Worm (Caenorhabditis elegans) whole organism, mixed stage, embryonic: ENCODE measurements around the gene kcnl-1.

ENCODE experiments used
- M03D4.4 ChIP-seq: sonication (generic microtip); optimal IDR thresholded peaks from 2 replicates; lab custom pipeline; 2017; ENCODE audit warnings: mild to moderate bottlenecking, missing genetic modification characterization, missing compliant biosample characterization
- ceh-83 ChIP-seq: fragments of 200-800 bp; sonication (Bioruptor generic); optimal IDR thresholded peaks from 2 replicates; lab custom pipeline; 2018; ENCODE audit warnings: mild to moderate bottlenecking, missing genetic modification characterization, missing compliant biosample characterization
- ces-1 ChIP-seq: fragments of 150-350 bp; optimal IDR thresholded peaks from 2 replicates; lab custom pipeline; 2014; ENCODE audit warnings: missing biosample characterization, missing genetic modification reagents, missing genetic modification characterization
- elt-1 ChIP-seq: sonication (generic microtip); optimal IDR thresholded peaks from 2 replicates; lab custom pipeline; 2017; ENCODE audit warnings: missing genetic modification characterization, mild to moderate bottlenecking, missing compliant biosample characterization, antibody characterized with exemption, moderate library complexity, borderline replicate concordance; ENCODE audit not compliant: insufficient read depth
- elt-3 ChIP-seq: fragments of 150-350 bp; optimal IDR thresholded peaks from 2 replicates; lab custom pipeline; 2014; ENCODE audit warnings: missing biosample characterization, missing genetic modification characterization
- lin-13 ChIP-seq: fragments of 150-350 bp; optimal IDR thresholded peaks from 2 replicates; lab custom pipeline; 2014; ENCODE audit warnings: missing biosample characterization, missing genetic modification characterization
- nhr-237 ChIP-seq: fragments of 150-350 bp; optimal IDR thresholded peaks from 2 replicates; lab custom pipeline; 2014; ENCODE audit warnings: missing biosample characterization, missing genetic modification characterization
- nhr-28 ChIP-seq: fragments of 150-350 bp; optimal IDR thresholded peaks from 2 replicates; lab custom pipeline; 2014; ENCODE audit warnings: missing biosample characterization, missing genetic modification characterization
- pha-4 ChIP-seq: fragments of 150-350 bp; optimal IDR thresholded peaks from 2 replicates; lab custom pipeline; 2018; ENCODE audit warnings: missing biosample characterization, missing genetic modification reagents, missing genetic modification characterization
- snpc-4 ChIP-seq: fragments of 150-350 bp; optimal IDR thresholded peaks from 2 replicates; lab custom pipeline; 2014; ENCODE audit warnings: missing biosample characterization, missing genetic modification characterization
- unc-62 ChIP-seq: fragments of 150-350 bp; optimal IDR thresholded peaks from 2 replicates; lab custom pipeline; 2014; ENCODE audit warnings: missing biosample characterization, missing genetic modification reagents, missing genetic modification characterization

- no peak for TF ChIP-seq pha-4
- no peak for TF ChIP-seq nhr-237 (tag; lab: Kevin White, UChicago)
- no peak for TF ChIP-seq ces-1
- TF ChIP-seq unc-62: no peak
- no peak for TF ChIP-seq lin-13 (tag; lab: Kevin White, UChicago)
- TF ChIP-seq elt-3: no peak
- TF ChIP-seq ceh-83 (GFP tag; lab: Kevin White, UChicago): no peak
- no peak for TF ChIP-seq elt-1 (tag; lab: Kevin White, UChicago)
- no peak for TF ChIP-seq M03D4.4 (tag; lab: Kevin White, UChicago)
- TF ChIP-seq snpc-4 (tag; lab: Kevin White, UChicago): no peak
- TF ChIP-seq nhr-28: no peak
Observed at ce11 chrV:19549689-19550088, 15.5 kb upstream of the kcnl-1 start, which contains the start of gene Y43F8B.20.
